Worm (Caenorhabditis elegans) whole organism, L2 larva: ENCODE measurements around the gene F22H10.3.

Experiments used
- C34F6.9 ChIP-seq: fragments of 150-350 bp; optimal IDR thresholded peaks from 2 replicates; lab custom pipeline; 2014; ENCODE audit warnings: missing biosample characterization, missing genetic modification characterization
- F13H6.1 ChIP-seq: sonication (generic microtip); optimal IDR thresholded peaks from 2 replicates; lab custom pipeline; 2016; ENCODE audit warnings: missing genetic modification characterization, missing compliant biosample characterization
- R02D3.7 ChIP-seq: fragments of 150-350 bp; optimal IDR thresholded peaks from 2 replicates; lab custom pipeline; 2014; ENCODE audit warnings: missing biosample characterization, missing genetic modification characterization
- Y55F3AM.14 ChIP-seq: fragments of 200-800 bp; sonication (Bioruptor generic); optimal IDR thresholded peaks from 2 replicates; lab custom pipeline; 2018; ENCODE audit warnings: mild to moderate bottlenecking, missing genetic modification characterization, missing compliant biosample characterization
- ZK546.5 ChIP-seq: sonication (generic microtip); optimal IDR thresholded peaks from 2 replicates; lab custom pipeline; 2017; ENCODE audit warnings: missing biosample characterization, missing genetic modification characterization
- alr-1 ChIP-seq: fragments of 150-350 bp; optimal IDR thresholded peaks from 2 replicates; lab custom pipeline; 2014; ENCODE audit warnings: missing biosample characterization, missing genetic modification characterization
- aly-2 ChIP-seq: fragments of 150-350 bp; optimal IDR thresholded peaks from 2 replicates; lab custom pipeline; 2014; ENCODE audit warnings: missing biosample characterization, missing genetic modification characterization
- blmp-1 ChIP-seq: sonication (generic microtip); optimal IDR thresholded peaks from 2 replicates; lab custom pipeline; 2017; ENCODE audit warnings: missing genetic modification characterization, mild to moderate bottlenecking, missing compliant biosample characterization, antibody characterized with exemption, moderate library complexity; ENCODE audit not compliant: insufficient read depth
- ceh-82 ChIP-seq: fragments of 150-350 bp; optimal IDR thresholded peaks from 2 replicates; lab custom pipeline; 2014; ENCODE audit warnings: missing biosample characterization, missing genetic modification characterization
- dmd-4 ChIP-seq: sonication (generic microtip); optimal IDR thresholded peaks from 2 replicates; lab custom pipeline; 2017; ENCODE audit warnings: missing biosample characterization, missing genetic modification characterization
- egl-27 ChIP-seq: sonication (generic microtip); optimal IDR thresholded peaks from 3 replicates; lab custom pipeline; 2017; ENCODE audit warnings: missing biosample characterization, missing genetic modification reagents, missing genetic modification characterization
- elt-1 ChIP-seq: fragments of 150-350 bp; optimal IDR thresholded peaks from 2 replicates; lab custom pipeline; 2014; ENCODE audit warnings: missing biosample characterization, missing genetic modification characterization
- elt-3 ChIP-seq: sonication (generic microtip); optimal IDR thresholded peaks from 2 replicates; lab custom pipeline; 2017; ENCODE audit warnings: missing biosample characterization, missing genetic modification characterization
- fos-1 ChIP-seq: fragments of 150-350 bp; optimal IDR thresholded peaks from 2 replicates; lab custom pipeline; 2014; ENCODE audit warnings: missing biosample characterization, missing genetic modification characterization
- lin-11 ChIP-seq: fragments of 150-350 bp; sonication (generic microtip); optimal IDR thresholded peaks from 2 replicates; lab custom pipeline; 2014; ENCODE audit warnings: missing biosample characterization, missing genetic modification characterization, inconsistent platforms, mixed read lengths
- lin-13 ChIP-seq: fragments of 150-350 bp; optimal IDR thresholded peaks from 2 replicates; lab custom pipeline; 2014; ENCODE audit warnings: missing biosample characterization, missing genetic modification reagents, missing genetic modification characterization
- lin-39 ChIP-seq: fragments of 150-350 bp; optimal IDR thresholded peaks from 2 replicates; lab custom pipeline; 2014; ENCODE audit warnings: missing biosample characterization, missing genetic modification reagents, missing genetic modification characterization
- lsy-2 ChIP-seq, 2 experiments: fragments of 150-350 bp in 1 of 2; sonication (generic microtip) in 1 of 2; optimal IDR thresholded peaks; 2 replicates each; lab custom pipeline; 2014 to 2017; ENCODE audit warnings: missing biosample characterization in 2 of 2, missing genetic modification characterization in 2 of 2
- mbf-1 ChIP-seq: sonication (generic microtip); optimal IDR thresholded peaks from 2 replicates; lab custom pipeline; 2017; ENCODE audit warnings: missing biosample characterization, missing genetic modification characterization
- mdl-1 ChIP-seq, 2 experiments: fragments of 150-350 bp in 1 of 2; sonication (generic microtip) in 1 of 2; optimal IDR thresholded peaks; 2 replicates each; lab custom pipeline; 2017; ENCODE audit warnings: missing biosample characterization in 2 of 2, missing genetic modification characterization in 2 of 2
- nhr-10 ChIP-seq: sonication (generic microtip); optimal IDR thresholded peaks from 2 replicates; lab custom pipeline; 2017; ENCODE audit warnings: missing biosample characterization, missing genetic modification characterization
- nhr-11 ChIP-seq: fragments of 150-350 bp; optimal IDR thresholded peaks from 2 replicates; lab custom pipeline; 2014; ENCODE audit warnings: missing biosample characterization, missing genetic modification characterization
- nhr-12 ChIP-seq: fragments of 150-350 bp; optimal IDR thresholded peaks from 2 replicates; lab custom pipeline; 2014; ENCODE audit warnings: missing biosample characterization, missing genetic modification characterization
- nhr-129 ChIP-seq: fragments of 150-350 bp; optimal IDR thresholded peaks from 2 replicates; lab custom pipeline; 2014; ENCODE audit warnings: missing biosample characterization, missing genetic modification characterization
- nhr-237 ChIP-seq: fragments of 150-350 bp; optimal IDR thresholded peaks from 2 replicates; lab custom pipeline; 2014; ENCODE audit warnings: missing biosample characterization, missing genetic modification characterization
- nhr-25 ChIP-seq: fragments of 150-350 bp; sonication (generic microtip); optimal IDR thresholded peaks from 3 replicates; lab custom pipeline; 2014; ENCODE audit warnings: missing biosample characterization, missing genetic modification characterization
- nhr-6 ChIP-seq: fragments of 150-350 bp; optimal IDR thresholded peaks from 2 replicates; lab custom pipeline; 2014; ENCODE audit warnings: missing biosample characterization, missing genetic modification characterization
- nhr-77 ChIP-seq: fragments of 150-350 bp; optimal IDR thresholded peaks from 2 replicates; lab custom pipeline; 2014; ENCODE audit warnings: missing biosample characterization, missing genetic modification characterization
- peb-1 ChIP-seq: fragments of 150-350 bp; optimal IDR thresholded peaks from 2 replicates; lab custom pipeline; 2014; ENCODE audit warnings: missing biosample characterization, missing genetic modification characterization
- sem-4 ChIP-seq: fragments of 150-350 bp; optimal IDR thresholded peaks from 2 replicates; lab custom pipeline; 2014; ENCODE audit warnings: missing biosample characterization, missing genetic modification reagents, missing genetic modification characterization
- skn-1 ChIP-seq: sonication (generic microtip); optimal IDR thresholded peaks from 2 replicates; lab custom pipeline; 2017; ENCODE audit warnings: missing biosample characterization, missing genetic modification characterization
- sma-3 ChIP-seq: sonication (generic microtip); optimal IDR thresholded peaks from 2 replicates; lab custom pipeline; 2016; ENCODE audit warnings: missing genetic modification reagents, missing genetic modification characterization, missing compliant biosample characterization
- sma-9 ChIP-seq, 2 experiments: fragments of 150-350 bp in 1 of 2; sonication (generic microtip) in 1 of 2; optimal IDR thresholded peaks; 2 replicates each; lab custom pipeline; 2014 to 2016; ENCODE audit warnings: missing genetic modification characterization in 2 of 2, mild to moderate bottlenecking in 1 of 2, missing biosample characterization in 1 of 2, missing compliant biosample characterization in 1 of 2, missing genetic modification reagents in 1 of 2, moderate library complexity in 1 of 2
- snpc-4 ChIP-seq: fragments of 150-350 bp; optimal IDR thresholded peaks from 2 replicates; lab custom pipeline; 2014; ENCODE audit warnings: missing biosample characterization, missing genetic modification characterization
- unc-39 ChIP-seq: fragments of 150-350 bp; optimal IDR thresholded peaks from 2 replicates; lab custom pipeline; 2014; ENCODE audit warnings: missing biosample characterization, missing genetic modification characterization
- unc-55 ChIP-seq: fragments of 150-350 bp; sonication (generic microtip); optimal IDR thresholded peaks from 3 replicates; lab custom pipeline; 2014; ENCODE audit warnings: missing biosample characterization, missing genetic modification reagents, missing genetic modification characterization
- unc-62 ChIP-seq: fragments of 150-350 bp; optimal IDR thresholded peaks from 2 replicates; lab custom pipeline; 2014; ENCODE audit warnings: missing biosample characterization, missing genetic modification reagents, missing genetic modification characterization
- zag-1 ChIP-seq: fragments of 150-350 bp; optimal IDR thresholded peaks from 2 replicates; lab custom pipeline; 2014; ENCODE audit warnings: missing biosample characterization, missing genetic modification characterization
- ztf-1 ChIP-seq: fragments of 200-800 bp; sonication (Bioruptor generic); conservative IDR thresholded peaks from 2 replicates; pipeline ENCODE4 v1.3.6; 2022; ENCODE audit warnings: missing genetic modification characterization, missing compliant biosample characterization
- ztf-11 ChIP-seq: sonication (generic microtip); optimal IDR thresholded peaks from 2 replicates; lab custom pipeline; 2017; ENCODE audit warnings: missing biosample characterization, missing genetic modification characterization
- ztf-4 ChIP-seq: fragments of 150-350 bp; optimal IDR thresholded peaks from 2 replicates; lab custom pipeline; 2014; ENCODE audit warnings: missing biosample characterization, missing genetic modification characterization

F22H10.3 gene

ce11 chrX:16648773-16649172 is 28.7 kb downstream of the F22H10.3 start:
- TF ChIP-seq Y55F3AM.14 (no peak), unc-55 (GFP tag; lab: Kevin White, UChicago) (peak; percentile 44)

- no peak for TF ChIP-seq ztf-1 (GFP tag; lab: Robert Waterston, UW)
- TF ChIP-seq blmp-1 = peak; percentile 97
- TF ChIP-seq mbf-1 (tag; lab: Kevin White, UChicago) = no peak
Measured at ce11 chrX:16647222-16647621, 30.3 kb downstream of the F22H10.3 start.

ce11 chrX:16644889-16645288 is 32.6 kb downstream of the F22H10.3 start:
- TF ChIP-seq elt-3 (no peak), F13H6.1 (tag; lab: Kevin White, UChicago) (no peak), sma-9 (GFP tag; optimal IDR thresholded peaks at IDR 0.05; lab: Kevin White, UChicago) (peak; percentile 3), sma-9 (tag; optimal IDR thresholded peaks at IDR 0.05; lab: Kevin White, UChicago) (no peak), fos-1 (tag; lab: Kevin White, UChicago) (peak; percentile 79)

- no peak for TF ChIP-seq ceh-82 (tag; lab: Kevin White, UChicago)
- no peak for TF ChIP-seq aly-2
- no peak for TF ChIP-seq sma-3
- TF ChIP-seq unc-62 (GFP tag; lab: Kevin White, UChicago) = no peak
- no peak for TF ChIP-seq C34F6.9 (tag; lab: Kevin White, UChicago)
- TF ChIP-seq Y55F3AM.14 = no peak
- TF ChIP-seq nhr-11 (tag; lab: Kevin White, UChicago) = no peak
- TF ChIP-seq sma-9 (GFP tag; optimal IDR thresholded peaks at IDR 0.05; lab: Kevin White, UChicago) = no peak
- TF ChIP-seq sma-9 (tag; optimal IDR thresholded peaks at IDR 0.05; lab: Kevin White, UChicago) = no peak
Measured at ce11 chrX:16643246-16643645, 34.3 kb downstream of the F22H10.3 start.

- TF ChIP-seq nhr-12 (tag; lab: Kevin White, UChicago) (no peak), dmd-4 (tag; lab: Kevin White, UChicago) (no peak), nhr-25 (tag; lab: Kevin White, UChicago) (no peak), nhr-11 (tag; lab: Kevin White, UChicago) (no peak), F13H6.1 (tag; lab: Kevin White, UChicago) (no peak), C34F6.9 (tag; lab: Kevin White, UChicago) (no peak), unc-62 (GFP tag; lab: Kevin White, UChicago) (no peak), ztf-4 (tag; lab: Kevin White, UChicago) (no peak), ZK546.5 (no peak), lin-13 (GFP tag; lab: Kevin White, UChicago) (no peak), ztf-1 (GFP tag; lab: Robert Waterston, UW) (no peak), lin-39 (no peak), skn-1 (tag; lab: Kevin White, UChicago) (no peak), lsy-2 (tag; optimal IDR thresholded peaks at IDR 0.05; lab: Kevin White, UChicago) (no peak)
Measured at ce11 chrX:16641678-16642077, 35.8 kb downstream of the F22H10.3 start.

- TF ChIP-seq skn-1 (tag; lab: Kevin White, UChicago) (no peak), dmd-4 (tag; lab: Kevin White, UChicago) (no peak), lin-11 (peak; percentile 54), peb-1 (tag; lab: Kevin White, UChicago) (no peak), nhr-6 (tag; lab: Kevin White, UChicago) (peak; percentile 65), nhr-11 (tag; lab: Kevin White, UChicago) (no peak), zag-1 (tag; lab: Kevin White, UChicago) (peak; percentile 64), nhr-129 (tag; lab: Kevin White, UChicago) (peak; percentile 92), sma-3 (peak; percentile 79), aly-2 (no peak), alr-1 (tag; lab: Kevin White, UChicago) (no peak), ztf-11 (tag; lab: Kevin White, UChicago) (no peak), ZK546.5 (no peak), snpc-4 (tag; lab: Kevin White, UChicago) (peak; percentile 71), elt-3 (no peak), sma-9 (GFP tag; optimal IDR thresholded peaks at IDR 0.05; lab: Kevin White, UChicago) (peak; percentile 78), sma-9 (tag; optimal IDR thresholded peaks at IDR 0.05; lab: Kevin White, UChicago) (no peak), lin-13 (GFP tag; lab: Kevin White, UChicago) (peak; percentile 51), nhr-12 (tag; lab: Kevin White, UChicago) (no peak), lsy-2 (tag; optimal IDR thresholded peaks at IDR 0.05; lab: Kevin White, UChicago) (peak; percentile 65 to 69), mdl-1 (tag; optimal IDR thresholded peaks at IDR 0.05; lab: Kevin White, UChicago) (peak in 1 of 2 experiments; percentile 61), R02D3.7 (tag; lab: Kevin White, UChicago) (no peak), lin-39 (no peak), ceh-82 (tag; lab: Kevin White, UChicago) (no peak), egl-27 (tag; lab: Kevin White, UChicago) (peak; percentile 79), sem-4 (tag; lab: Kevin White, UChicago) (peak; percentile 7), nhr-237 (tag; lab: Kevin White, UChicago) (no peak), elt-1 (tag; lab: Kevin White, UChicago) (no peak), unc-39 (tag; lab: Kevin White, UChicago) (no peak), nhr-10 (tag; lab: Kevin White, UChicago) (no peak), nhr-77 (tag; lab: Kevin White, UChicago) (no peak)
Measured at ce11 chrX:16634708-16635107, 42.8 kb downstream of the F22H10.3 start.
